Fruit fly (Drosophila melanogaster) whole organism, pupa: ENCODE results near the gene CG43954.

Experiments used
- CG10348 ChIP-seq: fragments of 200-800 bp; sonication (Bioruptor generic); IDR thresholded peaks from 2 replicates; pipeline ENCODE4 v1.3.6; 2022; ENCODE audit warnings: missing biosample characterization, missing genetic modification characterization
- CG15710 ChIP-seq: fragments of 200-800 bp; sonication (Bioruptor generic); optimal IDR thresholded peaks from 2 replicates; lab custom pipeline; 2018; ENCODE audit warnings: missing biosample characterization, mild to moderate bottlenecking, missing genetic modification characterization, moderate library complexity
- CG17806 ChIP-seq: fragments of 200-800 bp; sonication (Bioruptor generic); optimal IDR thresholded peaks from 2 replicates; lab custom pipeline; 2018; ENCODE audit warnings: missing biosample characterization, mild to moderate bottlenecking, missing genetic modification characterization, moderate library complexity
- CG8159 ChIP-seq: fragments of 200-800 bp; sonication (Bioruptor generic); optimal IDR thresholded peaks from 3 replicates; lab custom pipeline; 2018; ENCODE audit warnings: missing biosample characterization, mild to moderate bottlenecking, missing genetic modification characterization, moderate library complexity
- CG8301 ChIP-seq: fragments of 200-800 bp; sonication (Bioruptor generic); optimal IDR thresholded peaks from 2 replicates; lab custom pipeline; 2018; ENCODE audit warnings: missing biosample characterization, mild to moderate bottlenecking, missing genetic modification characterization
- D1 ChIP-seq: fragments of 200-800 bp; sonication (Bioruptor generic); optimal IDR thresholded peaks from 2 replicates; lab custom pipeline; 2018; ENCODE audit warnings: missing biosample characterization, mild to moderate bottlenecking, missing genetic modification characterization, moderate library complexity
- EcR ChIP-seq: fragments of 200-800 bp; sonication (Bioruptor generic); optimal IDR thresholded peaks from 3 replicates; lab custom pipeline; 2019; ENCODE audit warnings: missing biosample characterization, missing genetic modification characterization, mild to moderate bottlenecking, moderate library complexity, missing genetic modification reagents
- Snoo ChIP-seq: fragments of 200-800 bp; sonication (Bioruptor generic); optimal IDR thresholded peaks from 3 replicates; lab custom pipeline; 2017; ENCODE audit warnings: missing biosample characterization, mild to moderate bottlenecking, missing genetic modification characterization, inconsistent platforms
- fd96Ca ChIP-seq: fragments of 200-800 bp; sonication (Bioruptor generic); IDR thresholded peaks from 3 replicates; pipeline ENCODE4 v1.3.6; 2022; ENCODE audit warnings: missing biosample characterization, missing genetic modification characterization
- rn ChIP-seq: fragments of 200-800 bp; sonication (Bioruptor generic); IDR thresholded peaks from 2 replicates; pipeline ENCODE4 v1.3.6; 2022; ENCODE audit warnings: missing biosample characterization, missing genetic modification characterization

DNA sequence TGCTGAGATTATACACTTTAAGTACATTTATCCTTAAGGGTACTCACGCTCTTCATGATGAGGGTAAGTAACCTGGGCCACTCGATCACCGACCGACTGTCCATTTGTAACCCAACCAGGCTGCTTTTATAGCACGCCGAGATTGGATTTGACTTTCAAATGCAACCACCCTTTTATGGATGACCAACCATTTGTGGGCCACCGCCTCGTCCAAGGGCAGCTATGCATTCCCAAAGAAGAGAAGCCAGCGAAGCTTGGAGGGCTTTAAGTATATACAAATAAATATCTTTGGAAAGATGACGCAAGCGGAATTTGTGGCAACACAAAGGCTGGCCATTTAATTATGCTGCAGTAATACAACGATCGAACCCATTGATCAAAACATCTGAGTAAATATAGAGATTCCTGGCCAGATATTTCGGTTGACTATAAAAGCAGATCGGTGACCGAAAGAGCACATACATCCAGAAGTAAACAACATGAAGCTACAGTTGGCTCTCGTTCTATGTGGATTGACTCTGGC is 14.7 kb upstream of the CG43954 start, which contains the start of the genes CG13026 and PGRP-SB2:
- TF ChIP-seq CG10348 (GFP tag; lab: Robert Waterston, UW), result no peak
- no peak for TF ChIP-seq fd96Ca (GFP tag; lab: Robert Waterston, UW)
- no peak for TF ChIP-seq CG8301 (tag; lab: Kevin White, UChicago)
- no peak for TF ChIP-seq CG17806 (tag; lab: Kevin White, UChicago)
- TF ChIP-seq CG15710 (tag; lab: Kevin White, UChicago), result no peak
- TF ChIP-seq CG8159 (tag; lab: Kevin White, UChicago), result no peak
- no peak for TF ChIP-seq Snoo (tag; lab: Kevin White, UChicago)
- TF ChIP-seq EcR (GFP tag; lab: Kevin White, UChicago), result no peak
- TF ChIP-seq rn (GFP tag; lab: Robert Waterston, UW), result no peak
- TF ChIP-seq D1, result no peak
